Worm (Caenorhabditis elegans): ENCODE results near the gene nhr-206.

ce11 chrV:12071483-12071882 is 20.3 kb upstream of the nhr-206 start:
- TF ChIP-seq him-1 (tag; optimal IDR thresholded peaks at IDR 0.05) (no peak), dao-5 (tag; optimal IDR thresholded peaks at IDR 0.05) (no peak)
